Fruit fly (Drosophila melanogaster) whole organism, embryonic: ENCODE data around the gene CG8312.

Experiments used
- Abd-B ChIP-seq: fragments of 200-800 bp; sonication (Bioruptor generic); optimal IDR thresholded peaks from 2 replicates; lab custom pipeline; 2018; ENCODE audit warnings: missing biosample characterization, mild to moderate bottlenecking, missing genetic modification characterization, moderate library complexity
- Aef1 ChIP-seq: fragments of 200-800 bp; sonication (Bioruptor generic); IDR thresholded peaks from 3 replicates; pipeline ENCODE4 v1.3.6; 2022; ENCODE audit warnings: missing biosample characterization, missing genetic modification characterization
- Atf6 ChIP-seq: fragments of 200-800 bp; sonication (Bioruptor generic); IDR thresholded peaks from 2 replicates; pipeline ENCODE4 v1.3.6; 2022; ENCODE audit warnings: missing biosample characterization, missing genetic modification characterization
- CG10366 ChIP-seq: fragments of 200-800 bp; sonication (Bioruptor generic); IDR thresholded peaks from 2 replicates; pipeline ENCODE4 v1.3.6; 2022; ENCODE audit warnings: missing biosample characterization, missing genetic modification characterization
- CG11695 ChIP-seq: fragments of 200-800 bp; sonication (Bioruptor generic); IDR thresholded peaks from 3 replicates; pipeline ENCODE4 v1.3.6; 2022; ENCODE audit warnings: missing biosample characterization, missing genetic modification characterization
- CG12155 ChIP-seq: fragments of 200-800 bp; sonication (Bioruptor generic); optimal IDR thresholded peaks from 3 replicates; lab custom pipeline; 2016; ENCODE audit warnings: missing biosample characterization, missing genetic modification characterization
- CG1233 ChIP-seq: fragments of 200-800 bp; sonication (Bioruptor generic); optimal IDR thresholded peaks from 4 replicates; lab custom pipeline; 2018; ENCODE audit warnings: missing biosample characterization, mild to moderate bottlenecking, missing genetic modification characterization
- CG13775 ChIP-seq: fragments of 200-800 bp; sonication (Bioruptor generic); optimal IDR thresholded peaks from 3 replicates; lab custom pipeline; 2017; ENCODE audit warnings: missing biosample characterization, mild to moderate bottlenecking, missing genetic modification characterization
- CG14050 ChIP-seq: fragments of 200-800 bp; sonication (Bioruptor generic); IDR thresholded peaks from 3 replicates; pipeline ENCODE4 v1.3.6; 2022; ENCODE audit warnings: missing biosample characterization, missing genetic modification characterization
- CG15011 ChIP-seq: fragments of 200-800 bp; sonication (Bioruptor generic); optimal IDR thresholded peaks from 3 replicates; lab custom pipeline; 2018; ENCODE audit warnings: missing biosample characterization, mild to moderate bottlenecking, missing genetic modification characterization
- CG15479 ChIP-seq: fragments of 200-800 bp; sonication (Bioruptor generic); optimal IDR thresholded peaks from 3 replicates; lab custom pipeline; 2019; ENCODE audit warnings: missing biosample characterization, mild to moderate bottlenecking, missing genetic modification characterization, moderate library complexity
- CG17359 ChIP-seq: fragments of 200-800 bp; sonication (Bioruptor generic); optimal IDR thresholded peaks from 3 replicates; lab custom pipeline; 2018; ENCODE audit warnings: missing biosample characterization, mild to moderate bottlenecking, missing genetic modification characterization, moderate library complexity
- CG33213 ChIP-seq: fragments of 200-800 bp; sonication (Bioruptor generic); optimal IDR thresholded peaks from 3 replicates; lab custom pipeline; 2016; ENCODE audit warnings: missing biosample characterization, missing genetic modification characterization
- CG3726 ChIP-seq: fragments of 200-800 bp; sonication (Bioruptor generic); IDR thresholded peaks from 3 replicates; pipeline ENCODE4, ENCODE4 v1.3.6; 2022; ENCODE audit warnings: missing biosample characterization, missing genetic modification characterization
- CG4424 ChIP-seq: fragments of 200-800 bp; sonication (Bioruptor generic); optimal IDR thresholded peaks from 3 replicates; lab custom pipeline; 2016; ENCODE audit warnings: missing biosample characterization, missing genetic modification characterization
- CG5180 ChIP-seq: fragments of 200-800 bp; sonication (Bioruptor generic); optimal IDR thresholded peaks from 3 replicates; lab custom pipeline; 2017; ENCODE audit warnings: missing biosample characterization, missing genetic modification characterization, mild to moderate bottlenecking, moderate library complexity, missing genetic modification reagents
- CG6791 ChIP-seq: fragments of 200-800 bp; sonication (Bioruptor generic); IDR thresholded peaks from 3 replicates; pipeline ENCODE4 v1.3.6; 2022; ENCODE audit warnings: missing biosample characterization, missing genetic modification characterization; ENCODE audit not compliant: partially characterized antibody
- CG7556 ChIP-seq: fragments of 200-800 bp; sonication (Bioruptor generic); optimal IDR thresholded peaks from 2 replicates; lab custom pipeline; 2017; ENCODE audit warnings: missing biosample characterization, mild to moderate bottlenecking, missing genetic modification characterization
- CG8924 ChIP-seq: fragments of 200-800 bp; optimal IDR thresholded peaks from 3 replicates; lab custom pipeline; 2019; ENCODE audit warnings: missing biosample characterization, mild to moderate bottlenecking, missing genetic modification characterization, moderate library complexity
- CG8944 ChIP-seq: fragments of 200-800 bp; sonication (Bioruptor generic); optimal IDR thresholded peaks from 3 replicates; lab custom pipeline; 2016; ENCODE audit warnings: missing biosample characterization, missing genetic modification characterization
- CG9609 ChIP-seq: fragments of 200-800 bp; sonication (Bioruptor generic); optimal IDR thresholded peaks from 3 replicates; lab custom pipeline; 2016; ENCODE audit warnings: missing biosample characterization, missing genetic modification characterization
- CG9727 ChIP-seq: fragments of 200-800 bp; sonication (Bioruptor generic); optimal IDR thresholded peaks from 3 replicates; lab custom pipeline; 2017; ENCODE audit warnings: missing biosample characterization, mild to moderate bottlenecking, missing genetic modification characterization
- CkIIα-i1 ChIP-seq: fragments of 200-800 bp; sonication (Bioruptor generic); IDR thresholded peaks from 2 replicates; pipeline ENCODE4 v1.3.6; 2022; ENCODE audit warnings: missing biosample characterization, missing genetic modification characterization
- Dad ChIP-seq: fragments of 200-800 bp; sonication (Bioruptor generic); optimal IDR thresholded peaks from 3 replicates; lab custom pipeline; 2016; ENCODE audit warnings: missing biosample characterization, missing genetic modification characterization
- Fer1 ChIP-seq: fragments of 200-800 bp; sonication (Bioruptor generic); optimal IDR thresholded peaks from 2 replicates; lab custom pipeline; 2017; ENCODE audit warnings: missing biosample characterization, mild to moderate bottlenecking, missing genetic modification characterization
- Fer3 ChIP-seq: fragments of 200-800 bp; sonication (Bioruptor generic); optimal IDR thresholded peaks from 2 replicates; lab custom pipeline; 2018; ENCODE audit warnings: missing biosample characterization, mild to moderate bottlenecking, missing genetic modification characterization, moderate library complexity
- Nf-YB ChIP-seq: fragments of 200-800 bp; sonication (Bioruptor generic); optimal IDR thresholded peaks from 3 replicates; lab custom pipeline; 2019; ENCODE audit warnings: missing biosample characterization, mild to moderate bottlenecking, missing genetic modification characterization, moderate library complexity
- Nf-YC ChIP-seq: fragments of 200-800 bp; optimal IDR thresholded peaks from 3 replicates; lab custom pipeline; 2019; ENCODE audit warnings: missing biosample characterization, mild to moderate bottlenecking, missing genetic modification characterization, moderate library complexity
- Side ChIP-seq: fragments of 200-800 bp; sonication (Bioruptor generic); optimal IDR thresholded peaks from 2 replicates; lab custom pipeline; 2016; ENCODE audit warnings: missing biosample characterization, missing genetic modification characterization
- Stat92E ChIP-seq, 3 experiments: fragments of >200 bp in 2 of 3; fragments of 200-800 bp in 1 of 3; sonication (Bioruptor generic) in 1 of 3; optimal IDR thresholded peaks; 2 replicates each; lab custom pipeline; 2017 to 2019; ENCODE audit warnings: missing biosample characterization in 3 of 3, missing genetic modification characterization in 3 of 3, mild to moderate bottlenecking in 1 of 3, moderate library complexity in 1 of 3
- TFAM ChIP-seq: fragments of 200-800 bp; sonication (Bioruptor generic); optimal IDR thresholded peaks from 2 replicates; lab custom pipeline; 2017; ENCODE audit warnings: missing biosample characterization, missing genetic modification characterization, inconsistent platforms
- Tbp ChIP-seq: fragments of >200 bp; optimal IDR thresholded peaks from 2 replicates; lab custom pipeline; 2018; ENCODE audit warnings: missing biosample characterization, missing genetic modification characterization
- cad ChIP-seq: fragments of >200 bp; optimal IDR thresholded peaks from 2 replicates; lab custom pipeline; 2017; ENCODE audit warnings: missing biosample characterization, missing genetic modification characterization
- corto ChIP-seq: fragments of 200-800 bp; sonication (Bioruptor generic); optimal IDR thresholded peaks from 2 replicates; lab custom pipeline; 2016; ENCODE audit warnings: missing biosample characterization, mild to moderate bottlenecking, missing genetic modification characterization, moderate library complexity
- dpn ChIP-seq, 2 experiments: fragments of 200-800 bp; sonication (Bioruptor generic); optimal IDR thresholded peaks; 3 replicates each; lab custom pipeline; 2016; ENCODE audit warnings: missing biosample characterization in 2 of 2, missing genetic modification characterization in 2 of 2
- fru ChIP-seq: fragments of >200 bp; optimal IDR thresholded peaks from 2 replicates; lab custom pipeline; 2017
- gce ChIP-seq: fragments of 200-800 bp; sonication (Bioruptor generic); IDR thresholded peaks from 3 replicates; pipeline ENCODE4 v1.3.6; 2022; ENCODE audit warnings: missing biosample characterization, missing genetic modification characterization
- h ChIP-seq: fragments of >200 bp; optimal IDR thresholded peaks from 2 replicates; lab custom pipeline; 2017
- kni ChIP-seq: fragments of 200-800 bp; sonication (Bioruptor generic); optimal IDR thresholded peaks from 3 replicates; lab custom pipeline; 2017; ENCODE audit warnings: mild to moderate bottlenecking, missing biosample characterization, missing genetic modification reagents, missing genetic modification characterization
- knrl ChIP-seq: fragments of 200-800 bp; sonication (Bioruptor generic); IDR thresholded peaks from 3 replicates; pipeline ENCODE4 v1.3.6; 2022; ENCODE audit warnings: missing biosample characterization, missing genetic modification characterization; ENCODE audit not compliant: partially characterized antibody
- nerfin-1 ChIP-seq: fragments of 200-800 bp; sonication (Bioruptor generic); optimal IDR thresholded peaks from 3 replicates; lab custom pipeline; 2019; ENCODE audit warnings: missing biosample characterization, mild to moderate bottlenecking, missing genetic modification characterization, moderate library complexity
- peb ChIP-seq: fragments of 200-800 bp; sonication (Bioruptor generic); IDR thresholded peaks from 2 replicates; pipeline ENCODE4 v1.3.6; 2022; ENCODE audit warnings: missing biosample characterization, missing genetic modification characterization
- pfk ChIP-seq: fragments of 200-800 bp; sonication (Bioruptor generic); optimal IDR thresholded peaks from 2 replicates; lab custom pipeline; 2018; ENCODE audit warnings: missing biosample characterization, mild to moderate bottlenecking, missing genetic modification characterization, moderate library complexity
- pho ChIP-seq: fragments of 200-800 bp; sonication (Bioruptor generic); optimal IDR thresholded peaks from 2 replicates; lab custom pipeline; 2016; ENCODE audit warnings: missing biosample characterization, missing genetic modification characterization
- rib ChIP-seq: fragments of 200-800 bp; sonication (Bioruptor generic); IDR thresholded peaks from 2 replicates; pipeline ENCODE4 v1.3.6; 2022; ENCODE audit warnings: missing biosample characterization, missing genetic modification characterization
- seq ChIP-seq: fragments of 200-800 bp; sonication (Bioruptor generic); IDR thresholded peaks from 2 replicates; pipeline ENCODE4 v1.3.6; 2022; ENCODE audit warnings: missing biosample characterization, missing genetic modification characterization
- sisA ChIP-seq: fragments of 200-800 bp; sonication (Bioruptor generic); IDR thresholded peaks from 2 replicates; pipeline ENCODE4 v1.3.6; 2022; ENCODE audit warnings: missing biosample characterization, missing genetic modification characterization
- sob ChIP-seq: fragments of 200-800 bp; sonication (Bioruptor generic); IDR thresholded peaks from 2 replicates; pipeline ENCODE4 v1.3.6; 2022; ENCODE audit warnings: missing biosample characterization, missing genetic modification characterization
- sr ChIP-seq: fragments of 200-800 bp; sonication (Bioruptor generic); IDR thresholded peaks from 3 replicates; pipeline ENCODE4 v1.3.6; 2022; ENCODE audit warnings: missing biosample characterization, missing genetic modification characterization
- tin ChIP-seq: fragments of 200-800 bp; sonication (Bioruptor generic); optimal IDR thresholded peaks from 3 replicates; lab custom pipeline; 2016; ENCODE audit warnings: missing biosample characterization, missing genetic modification characterization
- tup ChIP-seq: fragments of 200-800 bp; sonication (Bioruptor generic); optimal IDR thresholded peaks from 2 replicates; lab custom pipeline; 2016; ENCODE audit warnings: missing biosample characterization, mild to moderate bottlenecking, missing genetic modification characterization, moderate library complexity
- zen2 ChIP-seq: fragments of 200-800 bp; sonication (Bioruptor generic); IDR thresholded peaks from 3 replicates; pipeline ENCODE4 v1.3.6; 2022; ENCODE audit warnings: missing biosample characterization, missing genetic modification characterization; ENCODE audit not compliant: partially characterized antibody

CG8312 gene

dm6 chr3R:9590952-9591532 lies at the start of gene CG8312, which contains the start of gene bocks (continued):
- TF ChIP-seq CG1233 (GFP tag; lab: Kevin White, UChicago) = peak; percentile 35
- no peak for TF ChIP-seq tup (GFP tag; lab: Kevin White, UChicago)
- TF ChIP-seq CG12155 (GFP tag; lab: Kevin White, UChicago) = peak; percentile 44
- peak; percentile 65 for TF ChIP-seq pho (GFP tag; lab: Kevin White, UChicago)
- no peak for TF ChIP-seq CG5180
- TF ChIP-seq kni (GFP tag; lab: Kevin White, UChicago) = no peak
- no peak for TF ChIP-seq Tbp (GFP tag; lab: Kevin White, UChicago)
- TF ChIP-seq TFAM = no peak
- peak; percentile 28 for TF ChIP-seq CG9727 (GFP tag; lab: Kevin White, UChicago)
- peak; percentile 20 for TF ChIP-seq Side (GFP tag; lab: Kevin White, UChicago)
- peak; percentile 34 for TF ChIP-seq Abd-B (GFP tag; lab: Kevin White, UChicago)
- TF ChIP-seq Stat92E (GFP tag; optimal IDR thresholded peaks at IDR 0.05; lab: Kevin White, UChicago) = no peak
- TF ChIP-seq seq (GFP tag; lab: Robert Waterston, UW) = no peak
- no peak for TF ChIP-seq CG17359 (tag; lab: Kevin White, UChicago)
- peak; percentile 83 for TF ChIP-seq CG15479 (GFP tag; lab: Kevin White, UChicago)
- peak; percentile 57 for TF ChIP-seq Nf-YB (GFP tag; lab: Kevin White, UChicago)
- TF ChIP-seq CG13775 (GFP tag; lab: Kevin White, UChicago) = peak; percentile 26
- TF ChIP-seq nerfin-1 (tag; lab: Kevin White, UChicago) = peak; percentile 50
- TF ChIP-seq sisA = no peak
- peak; percentile 16 for TF ChIP-seq CG7556 (GFP tag; lab: Kevin White, UChicago)
- peak; percentile 58 for TF ChIP-seq tin (GFP tag; lab: Kevin White, UChicago)
- no peak for TF ChIP-seq peb (GFP tag; lab: Robert Waterston, UW)
- TF ChIP-seq CG11695 (GFP tag; lab: Robert Waterston, UW) = no peak
- TF ChIP-seq sob (GFP tag; lab: Robert Waterston, UW) = no peak
- TF ChIP-seq rib (GFP tag; lab: Robert Waterston, UW) = no peak
- TF ChIP-seq CG9609 (GFP tag; lab: Kevin White, UChicago) = peak; percentile 59
- TF ChIP-seq CG10366 (GFP tag; lab: Robert Waterston, UW) = no peak
- TF ChIP-seq CG33213 (GFP tag; lab: Kevin White, UChicago) = peak; percentile 80
- no peak for TF ChIP-seq CG3726
- TF ChIP-seq dpn (GFP tag; optimal IDR thresholded peaks at IDR 0.05; lab: Kevin White, UChicago) = peak; percentile 49 to 64
- peak; percentile 61 for TF ChIP-seq Nf-YC (tag; lab: Kevin White, UChicago)
- TF ChIP-seq CkIIα-i1 = no peak
- peak; percentile 59 for TF ChIP-seq Dad
- peak; percentile 48 for TF ChIP-seq Fer1 (GFP tag; lab: Kevin White, UChicago)
- TF ChIP-seq CG8924 (tag; lab: Kevin White, UChicago) = peak; percentile 50
- TF ChIP-seq CG4424 (GFP tag; lab: Kevin White, UChicago) = peak; percentile 50
- TF ChIP-seq pfk = no peak
- TF ChIP-seq h (lab: Kevin White, UChicago) = no peak
- TF ChIP-seq knrl (GFP tag; lab: Robert Waterston, UW) = no peak
- peak; percentile 33 for TF ChIP-seq Fer3 (tag; lab: Kevin White, UChicago)
- TF ChIP-seq Atf6 (GFP tag; lab: Robert Waterston, UW) = no peak
- no peak for TF ChIP-seq fru (lab: Kevin White, UChicago)
- no peak for TF ChIP-seq cad (GFP tag; lab: Kevin White, UChicago)
- TF ChIP-seq CG6791 (GFP tag; lab: Robert Waterston, UW) = no peak
- TF ChIP-seq zen2 (GFP tag; lab: Robert Waterston, UW) = no peak
- TF ChIP-seq CG15011 (GFP tag; lab: Kevin White, UChicago) = no peak
- peak; percentile 5 for TF ChIP-seq CG8944
- TF ChIP-seq sr (GFP tag; lab: Robert Waterston, UW) = no peak
- no peak for TF ChIP-seq Aef1 (GFP tag; lab: Robert Waterston, UW)
- no peak for TF ChIP-seq corto
- no peak for TF ChIP-seq gce
- TF ChIP-seq CG14050 = no peak
